Fruit fly (Drosophila melanogaster) whole organism, embryonic: ENCODE measurements around the gene Clc.

Experiments
- Ada2b ChIP-seq: fragments of 200-800 bp; sonication (Bioruptor generic); IDR thresholded peaks from 2 replicates; pipeline ENCODE4 v1.3.6; 2022; ENCODE audit warnings: missing biosample characterization, missing genetic modification characterization
- Asciz ChIP-seq: fragments of 200-800 bp; sonication (Bioruptor generic); optimal IDR thresholded peaks from 2 replicates; lab custom pipeline; 2017; ENCODE audit warnings: missing biosample characterization, mild to moderate bottlenecking, missing genetic modification characterization, missing genetic modification reagents
- CG10267 ChIP-seq: fragments of 200-800 bp; sonication (Bioruptor generic); optimal IDR thresholded peaks from 2 replicates; lab custom pipeline; 2018; ENCODE audit warnings: missing biosample characterization, mild to moderate bottlenecking, missing genetic modification characterization, moderate library complexity
- CG10321 ChIP-seq: fragments of 200-800 bp; sonication (Bioruptor generic); IDR thresholded peaks from 2 replicates; pipeline ENCODE4 v1.3.6; 2022; ENCODE audit warnings: missing biosample characterization, missing genetic modification characterization
- CG11247 ChIP-seq: fragments of 200-800 bp; sonication (Bioruptor generic); IDR thresholded peaks from 2 replicates; pipeline ENCODE4 v1.3.6; 2022; ENCODE audit warnings: missing biosample characterization, missing genetic modification characterization
- CG11560 ChIP-seq: fragments of 200-800 bp; sonication (Bioruptor generic); IDR thresholded peaks from 3 replicates; pipeline ENCODE4 v1.3.6; 2022; ENCODE audit warnings: missing biosample characterization, missing genetic modification characterization
- CG12299 ChIP-seq: fragments of 200-800 bp; sonication (Bioruptor generic); optimal IDR thresholded peaks from 2 replicates; lab custom pipeline; 2018; ENCODE audit warnings: missing biosample characterization, mild to moderate bottlenecking, missing genetic modification characterization
- CG12659 ChIP-seq: fragments of 200-800 bp; sonication (Bioruptor generic); optimal IDR thresholded peaks from 3 replicates; lab custom pipeline; 2017; ENCODE audit warnings: mild to moderate bottlenecking, missing biosample characterization, missing genetic modification reagents, missing genetic modification characterization
- CG16863 ChIP-seq: fragments of 200-800 bp; sonication (Bioruptor generic); optimal IDR thresholded peaks from 3 replicates; lab custom pipeline; 2016; ENCODE audit warnings: missing biosample characterization, missing genetic modification characterization
- CG17802 ChIP-seq: fragments of 200-800 bp; sonication (Bioruptor generic); optimal IDR thresholded peaks from 2 replicates; lab custom pipeline; 2018; ENCODE audit warnings: missing biosample characterization, mild to moderate bottlenecking, missing genetic modification characterization, moderate library complexity
- CG2712 ChIP-seq: fragments of 200-800 bp; optimal IDR thresholded peaks from 3 replicates; lab custom pipeline; 2019; ENCODE audit warnings: missing biosample characterization, mild to moderate bottlenecking, missing genetic modification characterization, moderate library complexity
- CG2875 ChIP-seq: fragments of 200-800 bp; sonication (Bioruptor generic); optimal IDR thresholded peaks from 2 replicates; lab custom pipeline; 2017; ENCODE audit warnings: missing biosample characterization, mild to moderate bottlenecking, missing genetic modification characterization, missing genetic modification reagents
- CG30020 ChIP-seq: fragments of 200-800 bp; optimal IDR thresholded peaks from 2 replicates; lab custom pipeline; 2019; ENCODE audit warnings: missing biosample characterization, mild to moderate bottlenecking, missing genetic modification characterization, moderate library complexity
- CG3995 ChIP-seq: fragments of 200-800 bp; sonication (Bioruptor generic); optimal IDR thresholded peaks from 3 replicates; lab custom pipeline; 2016; ENCODE audit warnings: missing biosample characterization, missing genetic modification characterization
- CG6254 ChIP-seq: fragments of 200-800 bp; sonication (Bioruptor generic); optimal IDR thresholded peaks from 3 replicates; lab custom pipeline; 2017; ENCODE audit warnings: mild to moderate bottlenecking, missing biosample characterization, missing genetic modification reagents, missing genetic modification characterization
- CG7556 ChIP-seq: fragments of 200-800 bp; sonication (Bioruptor generic); optimal IDR thresholded peaks from 2 replicates; lab custom pipeline; 2017; ENCODE audit warnings: missing biosample characterization, mild to moderate bottlenecking, missing genetic modification characterization
- CG8290 ChIP-seq, 3 experiments: fragments of 200-800 bp; sonication (Bioruptor generic); optimal IDR thresholded peaks; 2 replicates each; lab custom pipeline; 2016 to 2019; ENCODE audit warnings: missing biosample characterization in 3 of 3, missing genetic modification characterization in 3 of 3, mild to moderate bottlenecking in 2 of 3, moderate library complexity in 1 of 3
- CG9727 ChIP-seq: fragments of 200-800 bp; sonication (Bioruptor generic); optimal IDR thresholded peaks from 3 replicates; lab custom pipeline; 2017; ENCODE audit warnings: missing biosample characterization, mild to moderate bottlenecking, missing genetic modification characterization
- CTCF ChIP-seq: fragments of 200-800 bp; sonication (Bioruptor generic); optimal IDR thresholded peaks from 2 replicates; lab custom pipeline; 2017; ENCODE audit warnings: missing biosample characterization, mild to moderate bottlenecking, missing genetic modification characterization, moderate library complexity
- Camta ChIP-seq: fragments of 200-800 bp; sonication (Bioruptor generic); optimal IDR thresholded peaks from 2 replicates; lab custom pipeline; 2016; ENCODE audit warnings: missing biosample characterization, missing genetic modification characterization
- D19B ChIP-seq: fragments of 200-800 bp; sonication (Bioruptor generic); optimal IDR thresholded peaks from 2 replicates; lab custom pipeline; 2017; ENCODE audit warnings: missing biosample characterization, mild to moderate bottlenecking, missing genetic modification characterization
- E2f2 ChIP-seq: fragments of 200-800 bp; sonication (Bioruptor generic); IDR thresholded peaks from 2 replicates; pipeline ENCODE4 v1.3.6; 2022; ENCODE audit warnings: missing biosample characterization, missing genetic modification characterization
- Ets97D ChIP-seq: fragments of 200-800 bp; sonication (Bioruptor generic); optimal IDR thresholded peaks from 3 replicates; lab custom pipeline; 2016; ENCODE audit warnings: missing biosample characterization, missing genetic modification characterization
- Fer2 ChIP-seq: fragments of 200-800 bp; sonication (Bioruptor generic); optimal IDR thresholded peaks from 2 replicates; lab custom pipeline; 2018; ENCODE audit warnings: missing biosample characterization, mild to moderate bottlenecking, missing genetic modification characterization, moderate library complexity
- H2.0 ChIP-seq: fragments of 200-800 bp; sonication (Bioruptor generic); IDR thresholded peaks from 2 replicates; pipeline ENCODE4 v1.3.6; 2022; ENCODE audit warnings: missing biosample characterization, missing genetic modification characterization
- HLH54F ChIP-seq: fragments of 200-800 bp; sonication (Bioruptor generic); optimal IDR thresholded peaks from 3 replicates; lab custom pipeline; 2016; ENCODE audit warnings: missing biosample characterization, missing genetic modification characterization
- Hmr ChIP-seq: fragments of 200-800 bp; sonication (Bioruptor generic); optimal IDR thresholded peaks from 3 replicates; lab custom pipeline; 2017; ENCODE audit warnings: mild to moderate bottlenecking, missing biosample characterization, missing genetic modification reagents, missing genetic modification characterization
- Lhr ChIP-seq: fragments of 200-800 bp; sonication (Bioruptor generic); optimal IDR thresholded peaks from 3 replicates; lab custom pipeline; 2017; ENCODE audit warnings: mild to moderate bottlenecking, missing biosample characterization, missing genetic modification reagents, missing genetic modification characterization
- Lpt ChIP-seq: fragments of >200 bp; optimal IDR thresholded peaks from 2 replicates; lab custom pipeline; 2018; ENCODE audit warnings: missing biosample characterization, missing genetic modification characterization
- Med ChIP-seq: fragments of 200-800 bp; sonication (Bioruptor generic); peaks from one replicate; lab custom pipeline; 2016; ENCODE audit warnings: missing biosample characterization, missing genetic modification characterization, mild to moderate bottlenecking, inconsistent platforms, moderate library complexity
- Mes4 ChIP-seq: fragments of 200-800 bp; sonication (Bioruptor generic); optimal IDR thresholded peaks from 2 replicates; lab custom pipeline; 2016; ENCODE audit warnings: missing biosample characterization, missing genetic modification characterization
- Pdp1 ChIP-seq, 2 experiments: fragments of 200-800 bp; sonication (Bioruptor generic); optimal IDR thresholded peaks; 3 replicates each; lab custom pipeline; 2016; ENCODE audit warnings: missing biosample characterization in 2 of 2, missing genetic modification characterization in 2 of 2, mild to moderate bottlenecking in 1 of 2, moderate library complexity in 1 of 2
- Rfx ChIP-seq: fragments of 200-800 bp; sonication (Bioruptor generic); IDR thresholded peaks from 2 replicates; pipeline ENCODE4 v1.3.6; 2022; ENCODE audit warnings: missing biosample characterization, missing genetic modification characterization
- Scr ChIP-seq: fragments of 200-800 bp; sonication (Bioruptor generic); IDR thresholded peaks from 2 replicates; pipeline ENCODE4 v1.3.6; 2022; ENCODE audit warnings: missing biosample characterization, missing genetic modification characterization; ENCODE audit not compliant: partially characterized antibody
- YL-1 ChIP-seq: fragments of 200-800 bp; sonication (Bioruptor generic); optimal IDR thresholded peaks from 3 replicates; lab custom pipeline; 2017; ENCODE audit warnings: missing biosample characterization, mild to moderate bottlenecking, missing genetic modification characterization
- ac ChIP-seq: fragments of 200-800 bp; sonication (Bioruptor generic); optimal IDR thresholded peaks from 3 replicates; lab custom pipeline; 2017; ENCODE audit warnings: missing biosample characterization, mild to moderate bottlenecking, missing genetic modification characterization
- amos ChIP-seq: fragments of 200-800 bp; sonication (Bioruptor generic); IDR thresholded peaks from 2 replicates; pipeline ENCODE4 v1.3.6; 2022; ENCODE audit warnings: missing biosample characterization, missing genetic modification characterization; ENCODE audit not compliant: partially characterized antibody
- ash1 ChIP-seq: fragments of 200-800 bp; sonication (Bioruptor generic); optimal IDR thresholded peaks from 2 replicates; lab custom pipeline; 2018; ENCODE audit warnings: missing biosample characterization, mild to moderate bottlenecking, missing genetic modification characterization
- crc ChIP-seq: fragments of 200-800 bp; sonication (Bioruptor generic); optimal IDR thresholded peaks from 2 replicates; lab custom pipeline; 2016; ENCODE audit warnings: missing biosample characterization, missing genetic modification characterization
- dan ChIP-seq: fragments of 200-800 bp; sonication (Bioruptor generic); IDR thresholded peaks from 2 replicates; pipeline ENCODE4 v1.3.6; 2022; ENCODE audit warnings: missing biosample characterization, missing genetic modification characterization
- ewg ChIP-seq: fragments of 200-800 bp; sonication (Bioruptor generic); optimal IDR thresholded peaks from 3 replicates; lab custom pipeline; 2017; ENCODE audit warnings: mild to moderate bottlenecking, missing biosample characterization, missing genetic modification reagents, missing genetic modification characterization
- gem ChIP-seq: fragments of 200-800 bp; sonication (Bioruptor generic); optimal IDR thresholded peaks from 2 replicates; lab custom pipeline; 2019; ENCODE audit warnings: missing biosample characterization, mild to moderate bottlenecking, missing genetic modification characterization, moderate library complexity
- kah ChIP-seq: fragments of 200-800 bp; sonication (Bioruptor generic); optimal IDR thresholded peaks from 2 replicates; lab custom pipeline; 2018; ENCODE audit warnings: missing biosample characterization, mild to moderate bottlenecking, missing genetic modification characterization
- nom ChIP-seq: fragments of 200-800 bp; sonication (Bioruptor generic); optimal IDR thresholded peaks from 2 replicates; lab custom pipeline; 2017; ENCODE audit warnings: missing biosample characterization, missing genetic modification characterization, mild to moderate bottlenecking, moderate library complexity, missing genetic modification reagents
- org-1 ChIP-seq: fragments of 200-800 bp; sonication (Bioruptor generic); optimal IDR thresholded peaks from 2 replicates; lab custom pipeline; 2017; ENCODE audit warnings: missing biosample characterization, missing genetic modification characterization
- repo ChIP-seq: fragments of 200-800 bp; sonication (Bioruptor generic); optimal IDR thresholded peaks from 2 replicates; lab custom pipeline; 2016; ENCODE audit warnings: missing biosample characterization, missing genetic modification characterization
- sens-2 ChIP-seq: fragments of 200-800 bp; sonication (Bioruptor generic); IDR thresholded peaks from 2 replicates; pipeline ENCODE4 v1.3.6; 2022; ENCODE audit warnings: missing biosample characterization, missing genetic modification characterization

The Clc gene

DNA sequence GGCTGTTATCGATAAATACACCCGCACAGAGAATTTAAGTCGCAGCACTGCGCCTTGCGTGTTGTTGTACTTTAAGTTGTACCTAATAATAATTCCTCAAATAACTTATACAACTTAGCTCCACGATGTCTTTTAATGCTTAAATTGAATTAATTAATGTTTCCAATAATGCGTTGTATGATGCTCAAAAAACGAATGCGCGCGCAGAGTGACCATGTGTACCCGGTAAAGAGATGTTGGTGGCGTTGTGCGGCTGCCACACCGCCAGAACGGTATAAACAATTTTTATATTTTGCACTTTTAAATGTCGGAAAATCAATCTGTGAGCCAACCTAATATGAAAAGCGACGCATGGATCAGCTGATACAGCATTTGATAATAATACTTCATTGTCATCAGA lies 14.7 kb upstream of the Clc start (continued):
- TF ChIP-seq ac (GFP tag; lab: Kevin White, UChicago) (no peak), CG10267 (tag; lab: Kevin White, UChicago) (peak; percentile 21), E2f2 (peak; percentile 82), CG3995 (GFP tag; lab: Kevin White, UChicago) (peak; percentile 78), Med (GFP tag; lab: Kevin White, UChicago) (no peak), Pdp1 (GFP tag; optimal IDR thresholded peaks at IDR 0.05; lab: Kevin White, UChicago) (no peak), Ada2b (no peak), CG2875 (GFP tag; lab: Kevin White, UChicago) (no peak), Scr (GFP tag; lab: Robert Waterston, UW) (peak; percentile 52), Lhr (GFP tag; lab: Kevin White, UChicago) (peak; percentile 36), repo (GFP tag; lab: Kevin White, UChicago) (no peak), kah (GFP tag; lab: Kevin White, UChicago) (no peak), gem (tag; lab: Kevin White, UChicago) (no peak), CG17802 (tag; lab: Kevin White, UChicago) (no peak), sens-2 (no peak), crc (GFP tag; lab: Kevin White, UChicago) (no peak), CG2712 (tag; lab: Kevin White, UChicago) (peak; percentile 29), CG6254 (GFP tag; lab: Kevin White, UChicago) (no peak), dan (no peak), CG7556 (GFP tag; lab: Kevin White, UChicago) (no peak), org-1 (GFP tag; lab: Kevin White, UChicago) (no peak), amos (GFP tag; lab: Robert Waterston, UW) (peak; percentile 12; the same call in 1 of the 2 replicates), CG12659 (GFP tag; lab: Kevin White, UChicago) (peak; percentile 66), D19B (no peak), Asciz (GFP tag; lab: Kevin White, UChicago) (no peak), CTCF (GFP tag; lab: Kevin White, UChicago) (no peak), nom (GFP tag; lab: Kevin White, UChicago) (no peak), Hmr (GFP tag; lab: Kevin White, UChicago) (no peak), CG30020 (tag; lab: Kevin White, UChicago) (peak; percentile 36), ewg (GFP tag; lab: Kevin White, UChicago) (peak; percentile 99), CG11247 (GFP tag; lab: Robert Waterston, UW) (no peak), CG12299 (tag; lab: Kevin White, UChicago) (no peak), CG16863 (no peak), CG10321 (GFP tag; lab: Robert Waterston, UW) (no peak), ash1 (GFP tag; lab: Kevin White, UChicago) (no peak), Ets97D (GFP tag; lab: Kevin White, UChicago) (peak; percentile 72), CG8290 (GFP tag; optimal IDR thresholded peaks at IDR 0.05; lab: Kevin White, UChicago) (no peak), CG8290 (tag; optimal IDR thresholded peaks at IDR 0.05; lab: Kevin White, UChicago) (no peak), Mes4 (GFP tag; lab: Kevin White, UChicago) (no peak), Lpt (GFP tag; lab: Kevin White, UChicago) (no peak), HLH54F (GFP tag; lab: Kevin White, UChicago) (no peak), CG11560 (no peak), Fer2 (tag; lab: Kevin White, UChicago) (no peak), YL-1 (GFP tag; lab: Kevin White, UChicago) (peak; percentile 42), CG9727 (GFP tag; lab: Kevin White, UChicago) (no peak), Camta (GFP tag; lab: Kevin White, UChicago) (no peak), H2.0 (GFP tag; lab: Robert Waterston, UW) (no peak), Rfx (GFP tag; lab: Robert Waterston, UW) (no peak)
- TF ChIP-seq, all 482 proteins: peak for 55
